Worm (Caenorhabditis elegans): ENCODE measurements around the gene F40G12.2.

ce11 chrV:14246761-14247160 is 14.0 kb downstream of the F40G12.2 start, which contains the start of gene K02E11.3:
- TF ChIP-seq klf-2 (GFP tag; conservative IDR thresholded peaks at IDR 0.05) (no peak), ref-1 (GFP tag; conservative IDR thresholded peaks at IDR 0.05) (no peak)

All from whole organism, midembryonic.